Worm (Caenorhabditis elegans): Measurements from ENCODE around the gene ZK686.5.

DNA sequence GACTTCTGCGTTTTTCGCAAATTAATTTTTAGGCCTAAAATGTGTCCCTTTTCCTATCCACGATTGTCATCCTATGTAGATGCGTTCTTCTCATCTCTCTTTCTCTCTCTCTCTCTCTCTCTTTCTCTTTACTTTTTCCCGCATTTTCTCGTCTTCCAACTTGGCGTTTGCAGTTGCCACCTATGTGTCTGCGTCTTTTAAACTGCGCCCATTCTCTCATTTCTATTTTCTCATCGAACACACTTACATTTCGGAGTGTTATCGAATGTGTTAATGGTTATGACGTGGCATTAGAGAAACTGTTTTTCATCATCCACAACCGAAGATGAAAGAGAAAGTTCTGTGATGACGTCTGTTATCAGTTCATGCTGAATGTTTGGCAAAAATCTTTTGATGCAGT is 38.8 kb downstream of the ZK686.5 start:
- TF ChIP-seq unc-62 (GFP tag; optimal IDR thresholded peaks at IDR 0.05): peak; percentile 47
- TF ChIP-seq nhr-76 (tag; optimal IDR thresholded peaks at IDR 0.05): no peak
- no peak for TF ChIP-seq elt-3 (tag; optimal IDR thresholded peaks at IDR 0.05)
- no peak for TF ChIP-seq elt-1 (tag; optimal IDR thresholded peaks at IDR 0.05; ENCODE audit: borderline replicate concordance, insufficient read depth)
- TF ChIP-seq ceh-43 (GFP tag; optimal IDR thresholded peaks at IDR 0.05): no peak
- no peak for TF ChIP-seq lin-13 (tag; optimal IDR thresholded peaks at IDR 0.05)
- no peak for TF ChIP-seq nhr-237 (tag; optimal IDR thresholded peaks at IDR 0.05)
- TF ChIP-seq nhr-28 (tag; optimal IDR thresholded peaks at IDR 0.05): no peak

Data from whole organism, mixed stage, embryonic.